Fruit fly (Drosophila melanogaster) whole organism, embryonic: ENCODE results near the gene Sec63.

Experiments used
- Adf1 ChIP-seq: fragments of 200-800 bp; sonication (Bioruptor generic); IDR thresholded peaks from 2 replicates; pipeline ENCODE4 v1.3.6; 2022; ENCODE audit warnings: missing biosample characterization, missing genetic modification characterization
- Asciz ChIP-seq: fragments of 200-800 bp; sonication (Bioruptor generic); optimal IDR thresholded peaks from 2 replicates; lab custom pipeline; 2017; ENCODE audit warnings: missing biosample characterization, mild to moderate bottlenecking, missing genetic modification characterization, missing genetic modification reagents
- CG10959 ChIP-seq: fragments of 200-800 bp; sonication (Bioruptor generic); IDR thresholded peaks from 2 replicates; pipeline ENCODE4 v1.3.6; 2022; ENCODE audit warnings: missing biosample characterization, missing genetic modification characterization
- CG11695 ChIP-seq: fragments of 200-800 bp; sonication (Bioruptor generic); IDR thresholded peaks from 3 replicates; pipeline ENCODE4 v1.3.6; 2022; ENCODE audit warnings: missing biosample characterization, missing genetic modification characterization
- CG14965 ChIP-seq: fragments of 200-800 bp; sonication (Bioruptor generic); optimal IDR thresholded peaks from 2 replicates; lab custom pipeline; 2016; ENCODE audit warnings: missing biosample characterization, missing genetic modification characterization, borderline replicate concordance
- CG15073 ChIP-seq: fragments of 200-800 bp; sonication (Bioruptor generic); optimal IDR thresholded peaks from 2 replicates; lab custom pipeline; 2016; ENCODE audit warnings: missing biosample characterization, missing genetic modification characterization
- CG15269 ChIP-seq: fragments of 200-800 bp; sonication (Bioruptor generic); optimal IDR thresholded peaks from 2 replicates; lab custom pipeline; 2018; ENCODE audit warnings: missing biosample characterization, mild to moderate bottlenecking, missing genetic modification characterization, moderate library complexity
- CG16863 ChIP-seq: fragments of 200-800 bp; sonication (Bioruptor generic); optimal IDR thresholded peaks from 3 replicates; lab custom pipeline; 2016; ENCODE audit warnings: missing biosample characterization, missing genetic modification characterization
- CG17328 ChIP-seq: fragments of 200-800 bp; sonication (Bioruptor generic); IDR thresholded peaks from 2 replicates; pipeline ENCODE4 v1.3.6; 2022; ENCODE audit warnings: missing biosample characterization, missing genetic modification characterization
- CG17385 ChIP-seq: fragments of 200-800 bp; sonication (Bioruptor generic); optimal IDR thresholded peaks from 3 replicates; lab custom pipeline; 2018; ENCODE audit warnings: missing biosample characterization, mild to moderate bottlenecking, missing genetic modification characterization
- CG2678 ChIP-seq: fragments of 200-800 bp; sonication (Bioruptor generic); optimal IDR thresholded peaks from 3 replicates; lab custom pipeline; 2019; ENCODE audit warnings: missing biosample characterization, mild to moderate bottlenecking, missing genetic modification characterization, moderate library complexity
- CG31224 ChIP-seq: fragments of 200-800 bp; sonication (Bioruptor generic); IDR thresholded peaks from 2 replicates; pipeline ENCODE4 v1.3.6; 2022; ENCODE audit warnings: missing biosample characterization, missing genetic modification characterization
- CG4404 ChIP-seq: fragments of 200-800 bp; sonication (Bioruptor generic); IDR thresholded peaks from 2 replicates; pipeline ENCODE4 v1.3.6; 2022; ENCODE audit warnings: missing biosample characterization, missing genetic modification characterization
- CG4424 ChIP-seq: fragments of 200-800 bp; sonication (Bioruptor generic); optimal IDR thresholded peaks from 3 replicates; lab custom pipeline; 2016; ENCODE audit warnings: missing biosample characterization, missing genetic modification characterization
- CG6791 ChIP-seq: fragments of 200-800 bp; sonication (Bioruptor generic); IDR thresholded peaks from 3 replicates; pipeline ENCODE4 v1.3.6; 2022; ENCODE audit warnings: missing biosample characterization, missing genetic modification characterization; ENCODE audit not compliant: partially characterized antibody
- CG7745 ChIP-seq: fragments of 200-800 bp; sonication (Bioruptor generic); optimal IDR thresholded peaks from 2 replicates; lab custom pipeline; 2018; ENCODE audit warnings: missing biosample characterization, mild to moderate bottlenecking, missing genetic modification characterization, moderate library complexity
- CG7786 ChIP-seq: fragments of 200-800 bp; sonication (Bioruptor generic); optimal IDR thresholded peaks from 2 replicates; lab custom pipeline; 2016; ENCODE audit warnings: missing biosample characterization, missing genetic modification characterization
- CG7963 ChIP-seq: fragments of 200-800 bp; sonication (Bioruptor generic); IDR thresholded peaks from 3 replicates; pipeline ENCODE4 v1.3.6; 2022; ENCODE audit warnings: missing biosample characterization, missing genetic modification characterization; ENCODE audit not compliant: partially characterized antibody
- CG9727 ChIP-seq: fragments of 200-800 bp; sonication (Bioruptor generic); optimal IDR thresholded peaks from 3 replicates; lab custom pipeline; 2017; ENCODE audit warnings: missing biosample characterization, mild to moderate bottlenecking, missing genetic modification characterization
- CG9932 ChIP-seq: fragments of 200-800 bp; sonication (Bioruptor generic); IDR thresholded peaks from 2 replicates; pipeline ENCODE4 v1.3.6; 2022; ENCODE audit warnings: missing biosample characterization, missing genetic modification characterization
- Dp ChIP-seq: fragments of 200-800 bp; sonication (Bioruptor generic); optimal IDR thresholded peaks from 2 replicates; lab custom pipeline; 2018; ENCODE audit warnings: missing biosample characterization, mild to moderate bottlenecking, missing genetic modification characterization, moderate library complexity
- H2.0 ChIP-seq: fragments of 200-800 bp; sonication (Bioruptor generic); IDR thresholded peaks from 2 replicates; pipeline ENCODE4 v1.3.6; 2022; ENCODE audit warnings: missing biosample characterization, missing genetic modification characterization
- HHEX ChIP-seq: fragments of 200-800 bp; sonication (Bioruptor generic); optimal IDR thresholded peaks from 3 replicates; lab custom pipeline; 2017; ENCODE audit warnings: missing biosample characterization, mild to moderate bottlenecking, missing genetic modification characterization, missing genetic modification reagents
- Hey ChIP-seq: fragments of 200-800 bp; sonication (Bioruptor generic); optimal IDR thresholded peaks from 3 replicates; lab custom pipeline; 2018; ENCODE audit warnings: missing biosample characterization, mild to moderate bottlenecking, missing genetic modification characterization
- HmgZ ChIP-seq: fragments of 200-800 bp; sonication (Bioruptor generic); optimal IDR thresholded peaks from 2 replicates; lab custom pipeline; 2018; ENCODE audit warnings: missing biosample characterization, mild to moderate bottlenecking, missing genetic modification characterization
- Hmr ChIP-seq: fragments of 200-800 bp; sonication (Bioruptor generic); optimal IDR thresholded peaks from 3 replicates; lab custom pipeline; 2017; ENCODE audit warnings: mild to moderate bottlenecking, missing biosample characterization, missing genetic modification reagents, missing genetic modification characterization
- Kr ChIP-seq: fragments of 200-800 bp; sonication (Bioruptor generic); optimal IDR thresholded peaks from 2 replicates; lab custom pipeline; 2017; ENCODE audit warnings: missing biosample characterization, mild to moderate bottlenecking, missing genetic modification characterization
- NC2α ChIP-seq: fragments of 200-800 bp; sonication (Bioruptor generic); optimal IDR thresholded peaks from 2 replicates; lab custom pipeline; 2016; ENCODE audit warnings: missing biosample characterization, missing genetic modification characterization
- Optix ChIP-seq: fragments of 200-800 bp; sonication (Bioruptor generic); IDR thresholded peaks from 3 replicates; pipeline ENCODE4 v1.3.6; 2022; ENCODE audit warnings: missing biosample characterization, missing genetic modification characterization
- Pdp1 ChIP-seq, 2 experiments: fragments of 200-800 bp; sonication (Bioruptor generic); optimal IDR thresholded peaks; 3 replicates each; lab custom pipeline; 2016; ENCODE audit warnings: missing biosample characterization in 2 of 2, missing genetic modification characterization in 2 of 2, mild to moderate bottlenecking in 1 of 2, moderate library complexity in 1 of 2
- Ssrp ChIP-seq: fragments of 200-800 bp; sonication (Bioruptor generic); optimal IDR thresholded peaks from 2 replicates; lab custom pipeline; 2018; ENCODE audit warnings: missing biosample characterization, mild to moderate bottlenecking, missing genetic modification characterization, moderate library complexity
- Usf ChIP-seq: fragments of 200-800 bp; sonication (Bioruptor generic); optimal IDR thresholded peaks from 2 replicates; lab custom pipeline; 2017; ENCODE audit warnings: missing genotype, missing biosample characterization, missing genetic modification characterization
- aop ChIP-seq: fragments of 200-800 bp; sonication (Bioruptor generic); IDR thresholded peaks from 2 replicates; pipeline ENCODE4 v1.3.6; 2022; ENCODE audit warnings: missing biosample characterization, missing genetic modification characterization
- chm ChIP-seq: fragments of 200-800 bp; sonication (Bioruptor generic); IDR thresholded peaks from 2 replicates; pipeline ENCODE4 v1.3.6; 2022; ENCODE audit warnings: missing biosample characterization, missing genetic modification characterization
- danr ChIP-seq: fragments of 200-800 bp; sonication (Bioruptor generic); IDR thresholded peaks from 2 replicates; pipeline ENCODE4 v1.3.6; 2022; ENCODE audit warnings: missing biosample characterization, missing genetic modification characterization
- gro ChIP-seq: fragments of 200-800 bp; sonication (Bioruptor generic); optimal IDR thresholded peaks from 2 replicates; lab custom pipeline; 2016; ENCODE audit warnings: missing biosample characterization, missing genetic modification characterization
- h ChIP-seq: fragments of >200 bp; optimal IDR thresholded peaks from 2 replicates; lab custom pipeline; 2017
- hkb ChIP-seq, 2 experiments: fragments of 200-800 bp in 1 of 2; fragments of >200 bp in 1 of 2; sonication (Bioruptor generic) in 1 of 2; IDR thresholded peaks in 1 of 2; optimal IDR thresholded peaks in 1 of 2; 2 replicates each; pipeline versions ENCODE4 v1.3.6 to Lab custom; 2017 to 2022; ENCODE audit warnings: missing biosample characterization in 1 of 2, missing genetic modification characterization in 1 of 2
- kni ChIP-seq: fragments of 200-800 bp; sonication (Bioruptor generic); optimal IDR thresholded peaks from 3 replicates; lab custom pipeline; 2017; ENCODE audit warnings: mild to moderate bottlenecking, missing biosample characterization, missing genetic modification reagents, missing genetic modification characterization
- maf-S ChIP-seq: fragments of 200-800 bp; sonication (Bioruptor generic); optimal IDR thresholded peaks from 2 replicates; lab custom pipeline; 2016; ENCODE audit warnings: missing biosample characterization, missing genetic modification characterization
- nerfin-2 ChIP-seq: fragments of 200-800 bp; sonication (Bioruptor generic); IDR thresholded peaks from 2 replicates; pipeline ENCODE4 v1.3.6; 2022; ENCODE audit warnings: missing biosample characterization, missing genetic modification characterization; ENCODE audit not compliant: partially characterized antibody
- odd ChIP-seq: fragments of 200-800 bp; sonication (Bioruptor generic); optimal IDR thresholded peaks from 2 replicates; lab custom pipeline; 2017; ENCODE audit warnings: missing biosample characterization, mild to moderate bottlenecking, missing genetic modification characterization
- p53 ChIP-seq: fragments of 200-800 bp; sonication (Bioruptor generic); optimal IDR thresholded peaks from 2 replicates; lab custom pipeline; 2016; ENCODE audit warnings: missing biosample characterization, missing genetic modification characterization
- pb ChIP-seq: fragments of 200-800 bp; sonication (Bioruptor generic); optimal IDR thresholded peaks from 3 replicates; lab custom pipeline; 2016; ENCODE audit warnings: missing biosample characterization, missing genetic modification characterization
- slbo ChIP-seq: fragments of 200-800 bp; sonication (Bioruptor generic); IDR thresholded peaks from 2 replicates; pipeline ENCODE4 v1.3.6; 2022; ENCODE audit warnings: missing biosample characterization, missing genetic modification characterization
- sob ChIP-seq: fragments of 200-800 bp; sonication (Bioruptor generic); IDR thresholded peaks from 2 replicates; pipeline ENCODE4 v1.3.6; 2022; ENCODE audit warnings: missing biosample characterization, missing genetic modification characterization
- unpg ChIP-seq: fragments of 200-800 bp; sonication (Bioruptor generic); optimal IDR thresholded peaks from 3 replicates; lab custom pipeline; 2018; ENCODE audit warnings: missing biosample characterization, mild to moderate bottlenecking, missing genetic modification characterization, moderate library complexity
- vvl ChIP-seq: fragments of 200-800 bp; sonication (Bioruptor generic); IDR thresholded peaks from 2 replicates; pipeline ENCODE4 v1.3.6; 2022; ENCODE audit warnings: missing biosample characterization, missing genetic modification characterization
- zfh2 ChIP-seq: fragments of 200-800 bp; sonication (Bioruptor generic); optimal IDR thresholded peaks from 2 replicates; lab custom pipeline; 2016; ENCODE audit warnings: missing biosample characterization, missing genetic modification characterization

Sec63 gene

dm6 chr3L:7328567-7329253 is 31.7 kb upstream of the Sec63 start, which contains the start of the genes mrva, CG42307 and mus312 (continued):
- no peak for TF ChIP-seq gro
- TF ChIP-seq Asciz, result no peak
- peak; percentile 73 for TF ChIP-seq HmgZ (tag; lab: Kevin White, UChicago)
- TF ChIP-seq zfh2 (GFP tag; lab: Kevin White, UChicago), result no peak
- no peak for TF ChIP-seq Hmr (GFP tag; lab: Kevin White, UChicago)
- TF ChIP-seq Usf, result peak; percentile 73
- no peak for TF ChIP-seq hkb (optimal IDR thresholded peaks at IDR 0.05; lab: Kevin White, UChicago)
- peak; percentile 63; the same call in 1 of the 2 replicates for TF ChIP-seq hkb (GFP tag; IDR thresholded peaks at IDR 0.05; lab: Robert Waterston, UW)
- TF ChIP-seq nerfin-2 (GFP tag; lab: Robert Waterston, UW), result no peak
- 0 out of 3 replicates have a peak, but pooled peaks have one; percentile 55 for TF ChIP-seq CG6791
- peak; percentile 88 for TF ChIP-seq odd (GFP tag; lab: Kevin White, UChicago)
- TF ChIP-seq CG7963, result no peak
- peak; percentile 83 for TF ChIP-seq CG11695
- TF ChIP-seq CG4424 (GFP tag; lab: Kevin White, UChicago), result peak; percentile 80
- peak; percentile 41 for TF ChIP-seq CG15073 (GFP tag; lab: Kevin White, UChicago)
- peak; percentile 78 for TF ChIP-seq CG31224 (GFP tag; lab: Robert Waterston, UW)
- 0 out of 3 replicates have a peak, but pooled peaks have one; percentile 34 for TF ChIP-seq Optix
- TF ChIP-seq CG17328 (GFP tag; lab: Robert Waterston, UW), result peak; percentile 79
- TF ChIP-seq CG7786 (GFP tag; lab: Kevin White, UChicago), result no peak
- peak; percentile 95 for TF ChIP-seq CG15269
- TF ChIP-seq slbo (GFP tag; lab: Robert Waterston, UW), result peak; percentile 91
- peak; percentile 82 for TF ChIP-seq sob
- peak; percentile 92 for TF ChIP-seq vvl
- TF ChIP-seq CG10959 (GFP tag; lab: Robert Waterston, UW), result peak; percentile 54
- no peak for TF ChIP-seq NC2α
- peak; percentile 52 to 76 for TF ChIP-seq Pdp1 (GFP tag; optimal IDR thresholded peaks at IDR 0.05; lab: Kevin White, UChicago)
- TF ChIP-seq CG16863 (GFP tag; lab: Kevin White, UChicago), result no peak
- TF ChIP-seq Hey (tag; lab: Kevin White, UChicago), result no peak
- peak; percentile 80 for TF ChIP-seq chm (GFP tag; lab: Robert Waterston, UW)
- peak; percentile 19 for TF ChIP-seq Dp (GFP tag; lab: Kevin White, UChicago)
- peak; percentile 88 for TF ChIP-seq CG17385 (GFP tag; lab: Kevin White, UChicago)
- TF ChIP-seq aop (GFP tag; lab: Robert Waterston, UW), result no peak
- TF ChIP-seq Kr (GFP tag; lab: Kevin White, UChicago), result no peak
- TF ChIP-seq unpg (GFP tag; lab: Kevin White, UChicago), result peak; percentile 94
- TF ChIP-seq CG2678 (tag; lab: Kevin White, UChicago), result no peak
- peak; percentile 70; the same call in 1 of the 2 replicates for TF ChIP-seq danr (GFP tag; lab: Robert Waterston, UW)
- TF ChIP-seq pb, result peak; percentile 24
- TF ChIP-seq CG9932 (GFP tag; lab: Robert Waterston, UW), result peak; percentile 92
- TF ChIP-seq kni, result peak; percentile 30
- no peak for TF ChIP-seq h (lab: Kevin White, UChicago)
- peak; percentile 93 for TF ChIP-seq Ssrp (tag; lab: Kevin White, UChicago)
- TF ChIP-seq H2.0 (GFP tag; lab: Robert Waterston, UW), result peak; percentile 80
- no peak for TF ChIP-seq CG14965 (GFP tag; lab: Kevin White, UChicago)
- TF ChIP-seq HHEX (GFP tag; lab: Kevin White, UChicago), result peak; percentile 88
- TF ChIP-seq CG7745, result peak; percentile 100
- TF ChIP-seq CG9727 (GFP tag; lab: Kevin White, UChicago), result peak; percentile 78
- TF ChIP-seq p53 (GFP tag; lab: Kevin White, UChicago), result no peak
- TF ChIP-seq CG4404, result peak; percentile 82
- TF ChIP-seq Adf1, result peak; percentile 49
- TF ChIP-seq maf-S (GFP tag; lab: Kevin White, UChicago), result peak; percentile 5
